Fruit fly (Drosophila melanogaster) whole organism, adult: ENCODE measurements around the gene PK2-R2.

Source experiments
- CG11617 ChIP-seq: fragments of 200-800 bp; sonication (Bioruptor generic); optimal IDR thresholded peaks from 2 replicates; lab custom pipeline; 2017; ENCODE audit warnings: mild to moderate bottlenecking, missing biosample characterization, missing genetic modification reagents, missing genetic modification characterization
- CG14711 ChIP-seq: fragments of 200-800 bp; sonication (Bioruptor generic); optimal IDR thresholded peaks from 2 replicates; lab custom pipeline; 2018; ENCODE audit warnings: missing biosample characterization, mild to moderate bottlenecking, missing genetic modification characterization, moderate library complexity
- CG1620 ChIP-seq: fragments of 200-800 bp; sonication (Bioruptor generic); optimal IDR thresholded peaks from 2 replicates; lab custom pipeline; 2016; ENCODE audit warnings: missing biosample characterization, missing genetic modification characterization
- CG33017 ChIP-seq: fragments of 200-800 bp; sonication (Bioruptor generic); optimal IDR thresholded peaks from 2 replicates; lab custom pipeline; 2018; ENCODE audit warnings: missing biosample characterization, mild to moderate bottlenecking, missing genetic modification characterization, moderate library complexity
- CG5204 ChIP-seq: fragments of 200-800 bp; sonication (Bioruptor generic); optimal IDR thresholded peaks from 2 replicates; lab custom pipeline; 2016; ENCODE audit warnings: missing biosample characterization, missing genetic modification characterization
- CG7045 ChIP-seq: fragments of 200-800 bp; sonication (Bioruptor generic); optimal IDR thresholded peaks from 2 replicates; lab custom pipeline; 2017; ENCODE audit warnings: missing biosample characterization, mild to moderate bottlenecking, missing genetic modification characterization
- Crg-1 ChIP-seq: fragments of 200-800 bp; sonication (Bioruptor generic); optimal IDR thresholded peaks from 2 replicates; lab custom pipeline; 2016; ENCODE audit warnings: missing biosample characterization, missing genetic modification characterization
- cnc ChIP-seq, 2 experiments: fragments of >200 bp; optimal IDR thresholded peaks; 2 replicates each; lab custom pipeline; 2017
- kay ChIP-seq: fragments of 200-800 bp; sonication (Bioruptor generic); peaks from one replicate; lab custom pipeline; 2016; ENCODE audit warnings: missing biosample characterization, missing genetic modification characterization, borderline replicate concordance
- toe ChIP-seq: fragments of 200-800 bp; sonication (Bioruptor generic); optimal IDR thresholded peaks from 2 replicates; lab custom pipeline; 2016; ENCODE audit warnings: missing biosample characterization, missing genetic modification characterization

DNA sequence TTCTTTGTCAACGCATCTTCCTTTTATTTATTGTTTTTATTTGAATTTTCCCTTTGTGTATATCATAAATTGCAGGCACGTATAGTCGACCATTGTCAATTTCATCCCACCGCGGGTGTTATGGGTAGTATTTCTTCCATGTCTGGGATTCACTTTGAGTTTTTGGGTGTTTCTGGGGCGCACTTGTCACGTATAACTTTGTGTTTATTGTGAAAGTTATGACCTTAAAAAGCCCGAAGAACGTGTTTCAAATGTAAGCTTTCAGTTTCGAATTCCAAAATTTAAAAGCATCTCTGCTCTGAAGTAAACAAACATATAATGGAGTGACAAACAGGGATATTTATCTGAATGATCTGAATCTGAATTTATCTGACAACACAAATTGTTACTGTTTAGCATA is 27.4 kb downstream of the PK2-R2 start:
- TF ChIP-seq CG11617 (GFP tag; lab: Kevin White, UChicago) (no peak), Crg-1 (no peak), CG5204 (GFP tag; lab: Kevin White, UChicago) (no peak), CG33017 (tag; lab: Kevin White, UChicago) (no peak), cnc (optimal IDR thresholded peaks at IDR 0.05; lab: Kevin White, UChicago) (no peak), CG1620 (GFP tag; lab: Kevin White, UChicago) (no peak), kay (GFP tag; lab: Kevin White, UChicago) (no peak), CG7045 (GFP tag; lab: Kevin White, UChicago) (no peak), CG14711 (tag; lab: Kevin White, UChicago) (no peak), toe (GFP tag; lab: Kevin White, UChicago) (no peak)
